Fruit fly (Drosophila melanogaster): ENCODE results near the gene CG9512.

dm6 chrX:14929813-14930212 lies 24.5 kb upstream of the CG9512 start:
- TF ChIP-seq CG8159 (tag; optimal IDR thresholded peaks at IDR 0.05) (no peak), CG34367 (tag; optimal IDR thresholded peaks at IDR 0.05) (no peak), CG8301 (tag; optimal IDR thresholded peaks at IDR 0.05) (no peak), Pif1B (GFP tag; optimal IDR thresholded peaks at IDR 0.05) (no peak), CG32121 (GFP tag; IDR thresholded peaks at IDR 0.05) (no peak), fd96Ca (GFP tag; IDR thresholded peaks at IDR 0.05) (no peak), Ets98B (GFP tag; IDR thresholded peaks at IDR 0.05) (no peak), CG13204 (GFP tag; optimal IDR thresholded peaks at IDR 0.05) (no peak), D1 (tag; optimal IDR thresholded peaks at IDR 0.05) (no peak), CG9948 (tag; optimal IDR thresholded peaks at IDR 0.05) (no peak)
